Fruit fly (Drosophila melanogaster): Measurements from ENCODE around the gene baz.

Gene baz

dm6 chrX:17148951-17149449, 10.8 kb upstream of the baz start, which contains the start of gene Chchd2 (continued):
- TF ChIP-seq Nf-YC (tag; optimal IDR thresholded peaks at IDR 0.05) (peak; percentile 26), Spps (tag; optimal IDR thresholded peaks at IDR 0.05) (no peak), sqz (GFP tag; optimal IDR thresholded peaks at IDR 0.05) (no peak), fd64A (GFP tag; optimal IDR thresholded peaks at IDR 0.05) (peak; percentile 27), CG31441 (GFP tag; IDR thresholded peaks at IDR 0.05) (no peak), CG10979 (tag; optimal IDR thresholded peaks at IDR 0.05) (no peak), HLH54F (GFP tag; optimal IDR thresholded peaks at IDR 0.05) (no peak), CG6765 (GFP tag; optimal IDR thresholded peaks at IDR 0.05) (no peak), Eip74EF (GFP tag; optimal IDR thresholded peaks at IDR 0.05) (peak in 1 of 2 experiments; percentile 70), otp (GFP tag; IDR thresholded peaks at IDR 0.05) (no peak), eyg (GFP tag; optimal IDR thresholded peaks at IDR 0.05) (no peak), gro (GFP tag; optimal IDR thresholded peaks at IDR 0.05) (no peak)

- TF ChIP-seq CG9727 (GFP tag; optimal IDR thresholded peaks at IDR 0.05) = no peak
- no peak for TF ChIP-seq CG10654 (GFP tag; optimal IDR thresholded peaks at IDR 0.05)
- TF ChIP-seq kah (GFP tag; optimal IDR thresholded peaks at IDR 0.05) = no peak
- TF ChIP-seq CG31224 (GFP tag; IDR thresholded peaks at IDR 0.05) = no peak
- TF ChIP-seq btn (GFP tag; optimal IDR thresholded peaks at IDR 0.05) = no peak
- no peak for TF ChIP-seq dimm (GFP tag; IDR thresholded peaks at IDR 0.05)
- TF ChIP-seq CG5180 (GFP tag; optimal IDR thresholded peaks at IDR 0.05) = no peak
- TF ChIP-seq toy (GFP tag; IDR thresholded peaks at IDR 0.05) = no peak
- no peak for TF ChIP-seq CG14710 (tag; optimal IDR thresholded peaks at IDR 0.05)
- no peak for TF ChIP-seq dmrt11E (tag; optimal IDR thresholded peaks at IDR 0.05)
- no peak for TF ChIP-seq Bteb2 (GFP tag; optimal IDR thresholded peaks at IDR 0.05)
- no peak for TF ChIP-seq nmo (GFP tag; optimal IDR thresholded peaks at IDR 0.05)
- TF ChIP-seq Vsx1 (GFP tag; optimal IDR thresholded peaks at IDR 0.05) = no peak
- TF ChIP-seq CG2712 (tag; optimal IDR thresholded peaks at IDR 0.05) = no peak
- TF ChIP-seq lbe (GFP tag; optimal IDR thresholded peaks at IDR 0.05) = no peak
- TF ChIP-seq Hr39 (optimal IDR thresholded peaks at IDR 0.05) = peak; percentile 79
- TF ChIP-seq cwo (GFP tag; optimal IDR thresholded peaks at IDR 0.05) = peak; percentile 25
- TF ChIP-seq CG16813 (GFP tag; IDR thresholded peaks at IDR 0.05; ENCODE audit: partially characterized antibody) = peak; percentile 34; the same call in 1 of the 3 replicates
- no peak for TF ChIP-seq pros (GFP tag; optimal IDR thresholded peaks at IDR 0.05)
- TF ChIP-seq CG2875 (GFP tag; optimal IDR thresholded peaks at IDR 0.05) = no peak
- TF ChIP-seq CG10543 (GFP tag; optimal IDR thresholded peaks at IDR 0.05) = no peak
- no peak for TF ChIP-seq tap (tag; optimal IDR thresholded peaks at IDR 0.05)
- TF ChIP-seq nom (GFP tag; optimal IDR thresholded peaks at IDR 0.05) = peak; percentile 93
- no peak for TF ChIP-seq CG8290 (GFP tag; optimal IDR thresholded peaks at IDR 0.05)
- TF ChIP-seq CG8290 (tag; optimal IDR thresholded peaks at IDR 0.05) = no peak
- no peak for TF ChIP-seq CG7271 (tag; optimal IDR thresholded peaks at IDR 0.05)
- TF ChIP-seq MBD-R2 (GFP tag; IDR thresholded peaks at IDR 0.05) = 0 out of 2 replicates have a peak, but pooled peaks have one; percentile 23
- TF ChIP-seq pan (optimal IDR thresholded peaks at IDR 0.05) = no peak
- no peak for TF ChIP-seq pan (GFP tag; optimal IDR thresholded peaks at IDR 0.05 in 1 of 2, IDR thresholded peaks at IDR 0.05 in 1 of 2)
- TF ChIP-seq schlank (tag; optimal IDR thresholded peaks at IDR 0.05) = no peak
- TF ChIP-seq peb (GFP tag; IDR thresholded peaks at IDR 0.05) = no peak
- TF ChIP-seq Gug (GFP tag; IDR thresholded peaks at IDR 0.05) = no peak
- TF ChIP-seq crol (GFP tag; IDR thresholded peaks at IDR 0.05) = peak; percentile 38; the same call in 1 of the 2 replicates
- TF ChIP-seq wdn (GFP tag; IDR thresholded peaks at IDR 0.05) = no peak
- TF ChIP-seq CG33213 (GFP tag; optimal IDR thresholded peaks at IDR 0.05) = no peak
- no peak for TF ChIP-seq CHES-1-like (GFP tag; optimal IDR thresholded peaks at IDR 0.05)
- no peak for TF ChIP-seq CG3838 (GFP tag; optimal IDR thresholded peaks at IDR 0.05)
- TF ChIP-seq zen (tag; optimal IDR thresholded peaks at IDR 0.05) = no peak
Measured at dm6 chrX:17149652-17150266, 10.0 kb upstream of the baz start.

Data from whole organism, embryonic.